Fruit fly (Drosophila melanogaster) whole organism, adult: ENCODE measurements around the gene bb8.

Source experiments
- CG11617 ChIP-seq: fragments of 200-800 bp; sonication (Bioruptor generic); optimal IDR thresholded peaks from 2 replicates; lab custom pipeline; 2017; ENCODE audit warnings: mild to moderate bottlenecking, missing biosample characterization, missing genetic modification reagents, missing genetic modification characterization
- CG12768 ChIP-seq: fragments of 200-800 bp; sonication (Bioruptor generic); optimal IDR thresholded peaks from 2 replicates; lab custom pipeline; 2017; ENCODE audit warnings: missing biosample characterization, missing genetic modification characterization, mild to moderate bottlenecking, moderate library complexity, missing genetic modification reagents
- CG5204 ChIP-seq: fragments of 200-800 bp; sonication (Bioruptor generic); optimal IDR thresholded peaks from 2 replicates; lab custom pipeline; 2016; ENCODE audit warnings: missing biosample characterization, missing genetic modification characterization
- Clk ChIP-seq: fragments of 200-800 bp; sonication (Bioruptor generic); optimal IDR thresholded peaks from 2 replicates; lab custom pipeline; 2017; ENCODE audit warnings: missing biosample characterization, missing genetic modification characterization
- bab1 ChIP-seq: fragments of 200-800 bp; sonication (Bioruptor generic); optimal IDR thresholded peaks from 3 replicates; lab custom pipeline; 2019; ENCODE audit warnings: missing biosample characterization, mild to moderate bottlenecking, missing genetic modification characterization, moderate library complexity
- cic ChIP-seq: fragments of 200-800 bp; sonication (Bioruptor generic); optimal IDR thresholded peaks from 2 replicates; lab custom pipeline; 2017; ENCODE audit warnings: missing biosample characterization, mild to moderate bottlenecking, missing genetic modification characterization, moderate library complexity
- cnc ChIP-seq, 2 experiments: fragments of >200 bp; optimal IDR thresholded peaks; 2 replicates each; lab custom pipeline; 2017
- kay ChIP-seq: fragments of 200-800 bp; sonication (Bioruptor generic); peaks from one replicate; lab custom pipeline; 2016; ENCODE audit warnings: missing biosample characterization, missing genetic modification characterization, borderline replicate concordance
- pad ChIP-seq: fragments of 200-800 bp; sonication (Bioruptor generic); optimal IDR thresholded peaks from 3 replicates; lab custom pipeline; 2017; ENCODE audit warnings: missing biosample characterization, missing genetic modification characterization, mild to moderate bottlenecking, moderate library complexity, missing genetic modification reagents

DNA sequence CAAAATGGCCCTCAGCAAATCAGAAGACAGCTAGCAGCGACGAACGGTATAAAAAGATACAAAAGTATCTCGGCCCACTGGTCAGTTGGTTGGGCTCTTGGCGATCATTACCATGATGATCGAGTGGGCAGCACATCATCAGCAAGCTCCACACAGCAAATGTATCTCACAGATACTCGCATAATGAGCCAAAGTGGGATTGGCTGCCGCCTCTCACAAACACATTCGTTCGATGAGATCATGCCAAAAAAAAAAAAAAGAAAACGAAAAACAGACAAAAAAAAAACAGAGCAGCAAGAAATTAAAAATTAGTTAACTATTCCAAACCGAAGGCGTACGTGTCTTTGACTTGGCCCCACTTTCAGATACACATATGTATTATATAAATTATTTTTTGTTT lies 6.2 kb upstream of the bb8 start:
- TF ChIP-seq CG12768 (GFP tag; lab: Kevin White, UChicago) (no peak), cic (no peak), bab1 (no peak), cnc (optimal IDR thresholded peaks at IDR 0.05; lab: Kevin White, UChicago) (no peak), CG5204 (no peak), pad (no peak), CG11617 (GFP tag; lab: Kevin White, UChicago) (no peak), Clk (GFP tag; lab: Kevin White, UChicago) (no peak), kay (GFP tag; lab: Kevin White, UChicago) (no peak)
